Fruit fly (Drosophila melanogaster) whole organism: ENCODE measurements around the gene CG34296.

ENCODE experiments used
- CG8478 ChIP-seq: fragments of >200 bp; optimal IDR thresholded peaks from 2 replicates; lab custom pipeline; 2018; ENCODE audit warnings: inconsistent platforms
- Dll ChIP-seq: fragments of >200 bp; optimal IDR thresholded peaks from 2 replicates; lab custom pipeline; 2017
- EcR ChIP-seq, 2 experiments: fragments of >200 bp; optimal IDR thresholded peaks; 2 replicates each; lab custom pipeline; 2017; ENCODE audit warnings: missing biosample characterization in 2 of 2, missing genetic modification characterization in 2 of 2, missing genetic modification reagents in 2 of 2
- pan ChIP-seq: fragments of >200 bp; optimal IDR thresholded peaks from 2 replicates; lab custom pipeline; 2017
- psq ChIP-seq: fragments of >200 bp; optimal IDR thresholded peaks from 2 replicates; lab custom pipeline; 2017
- usp ChIP-seq: fragments of >200 bp; optimal IDR thresholded peaks from 2 replicates; lab custom pipeline; 2017; ENCODE audit warnings: missing biosample characterization, missing genetic modification characterization, mixed read lengths

CG34296 gene

dm6 chr3R:29722238-29722637, at the start of gene CG34296:
Gene CG34296 (plus strand): TSS chr3R:29722538.
- TF ChIP-seq usp (GFP tag; lab: Kevin White, UChicago), result no peak
- TF ChIP-seq Dll, result no peak
- no peak for TF ChIP-seq CG8478
- TF ChIP-seq EcR (GFP tag; optimal IDR thresholded peaks at IDR 0.05; lab: Kevin White, UChicago), result no peak
- no peak for TF ChIP-seq pan (lab: Kevin White, UChicago)
- TF ChIP-seq psq (lab: Kevin White, UChicago), result no peak

dm6 chr3R:29675333-29675732, 47.0 kb upstream of the CG34296 start, which contains the start of the genes Bub3 and Cap-D2:
Gene Bub3 (minus strand): TSS chr3R:29675421.
Gene Cap-D2 (plus strand): TSS chr3R:29675651.
- TF ChIP-seq CG8478 (no peak), EcR (GFP tag; optimal IDR thresholded peaks at IDR 0.05; lab: Kevin White, UChicago) (no peak), Dll (no peak), psq (lab: Kevin White, UChicago) (no peak), usp (GFP tag; lab: Kevin White, UChicago) (no peak), pan (lab: Kevin White, UChicago) (no peak)

dm6 chr3R:29681241-29681640, 41.1 kb upstream of the CG34296 start:
- TF ChIP-seq usp (GFP tag; lab: Kevin White, UChicago), result no peak
- TF ChIP-seq CG8478, result no peak
- TF ChIP-seq psq (lab: Kevin White, UChicago), result no peak
- TF ChIP-seq pan (lab: Kevin White, UChicago), result no peak
- no peak for TF ChIP-seq Dll
- TF ChIP-seq EcR (GFP tag; optimal IDR thresholded peaks at IDR 0.05; lab: Kevin White, UChicago), result no peak

DNA sequence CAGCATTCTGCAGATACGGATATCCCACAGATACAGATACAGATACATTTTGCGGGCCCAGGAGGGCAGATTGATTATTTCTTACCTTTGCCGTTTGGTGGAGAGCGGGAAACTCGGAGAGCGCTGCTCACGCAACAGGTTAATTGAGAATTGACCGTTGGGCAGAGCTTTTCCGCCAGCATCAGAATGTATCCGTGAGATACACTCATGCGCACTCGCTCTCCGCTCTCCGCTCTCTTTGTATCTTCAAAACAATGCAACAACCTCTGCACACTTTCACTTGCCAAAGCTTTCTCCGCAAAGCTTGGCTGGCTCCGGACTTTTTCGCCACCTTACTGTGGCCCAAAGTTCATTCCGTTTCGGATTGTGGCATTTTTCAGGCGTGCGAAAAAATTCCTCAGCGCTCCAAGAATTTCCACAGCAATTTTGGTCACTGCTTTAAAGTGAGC, 40.2 kb upstream of the CG34296 start, which contains the start of the genes CG7582 and Gycalpha99B:
Gene CG7582, minus strand, starts transcription at position 127 of the 449 bp plus-strand sequence.
Gene Gycalpha99B, plus strand, starts transcription at position 352 of the 449 bp plus-strand sequence.
- peak; percentile 86 for TF ChIP-seq Dll
- TF ChIP-seq usp (GFP tag; lab: Kevin White, UChicago), result no peak

dm6 chr3R:29686698-29687097, 35.6 kb upstream of the CG34296 start:
- TF ChIP-seq psq (lab: Kevin White, UChicago) (no peak), usp (GFP tag; lab: Kevin White, UChicago) (no peak), EcR (GFP tag; optimal IDR thresholded peaks at IDR 0.05; lab: Kevin White, UChicago) (no peak), Dll (no peak), CG8478 (no peak), pan (lab: Kevin White, UChicago) (no peak)

DNA sequence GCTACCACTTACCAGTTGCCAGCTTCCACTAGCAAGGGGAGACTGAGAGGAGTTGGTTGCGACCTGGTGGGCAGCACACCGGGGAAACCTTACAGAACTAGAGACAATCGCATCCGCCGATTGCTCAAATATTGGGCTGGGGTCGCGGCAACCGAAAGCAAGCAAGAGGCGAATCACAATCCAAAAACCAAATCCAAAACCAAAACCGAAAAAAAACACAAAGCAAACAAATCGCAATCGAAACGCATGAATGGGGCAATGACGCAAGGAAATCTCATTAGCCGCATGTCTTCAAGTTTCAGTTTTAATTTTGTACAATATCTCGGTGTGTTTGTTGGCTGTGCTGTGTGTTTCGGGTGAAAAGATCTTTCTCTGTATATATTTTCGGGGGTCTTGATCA, 33.1 kb upstream of the CG34296 start, which contains the start of gene Obp99c:
Gene Obp99c, minus strand, starts transcription at position 101 of the 400 bp plus-strand sequence.
- no peak for TF ChIP-seq usp (GFP tag; lab: Kevin White, UChicago)
- no peak for TF ChIP-seq pan (lab: Kevin White, UChicago)

DNA sequence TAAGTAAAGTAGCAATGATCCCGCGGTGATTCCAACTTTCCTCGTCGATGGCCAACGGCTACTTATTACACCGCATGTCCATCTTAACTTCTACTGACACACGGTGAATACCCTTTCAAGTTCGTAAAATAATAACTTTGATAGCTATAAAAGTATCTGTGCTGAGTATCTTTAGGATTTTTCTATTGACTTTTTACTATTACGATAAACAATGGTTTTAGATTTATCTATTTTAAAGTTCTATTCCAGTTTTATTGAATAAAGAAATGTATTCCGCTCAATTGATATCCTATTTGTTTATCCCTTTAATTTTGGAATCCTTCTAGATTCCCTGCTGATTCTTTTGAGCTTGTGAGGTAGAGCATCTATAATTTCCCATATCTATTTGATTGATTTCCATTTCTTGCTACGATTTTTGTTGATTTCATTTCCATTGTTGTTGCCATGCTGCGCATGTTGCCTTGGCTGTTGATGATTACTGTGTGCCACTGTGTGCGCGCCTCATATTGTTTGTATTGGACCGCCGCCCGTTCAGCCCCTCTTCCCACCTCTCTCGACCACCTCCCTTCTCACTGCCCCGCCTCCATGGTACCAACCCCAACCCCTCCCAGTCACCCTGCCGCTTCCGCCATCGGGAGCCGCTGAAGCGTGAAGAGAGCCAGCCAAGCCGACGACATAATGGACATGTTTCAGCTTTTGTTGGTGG, 32.4 kb upstream of the CG34296 start:
- no peak for TF ChIP-seq Dll
- TF ChIP-seq psq (lab: Kevin White, UChicago), result no peak
- no peak for TF ChIP-seq CG8478

dm6 chr3R:29690539-29690852, 31.8 kb upstream of the CG34296 start:
- TF ChIP-seq usp (GFP tag; lab: Kevin White, UChicago) (no peak), pan (lab: Kevin White, UChicago) (no peak), CG8478 (no peak), Dll (no peak), EcR (GFP tag; optimal IDR thresholded peaks at IDR 0.05; lab: Kevin White, UChicago) (no peak), psq (lab: Kevin White, UChicago) (no peak)

dm6 chr3R:29690960-29691527, 31.3 kb upstream of the CG34296 start:
- no peak for TF ChIP-seq CG8478
- no peak for TF ChIP-seq psq (lab: Kevin White, UChicago)
- TF ChIP-seq pan (lab: Kevin White, UChicago), result no peak

- TF ChIP-seq usp (GFP tag; lab: Kevin White, UChicago), result no peak
- no peak for TF ChIP-seq pan (lab: Kevin White, UChicago)
Measured at dm6 chr3R:29692009-29692641, 30.2 kb upstream of the CG34296 start, which contains the start of gene dmrt99B. Gene dmrt99B (plus strand): TSS chr3R:29692591.

DNA sequence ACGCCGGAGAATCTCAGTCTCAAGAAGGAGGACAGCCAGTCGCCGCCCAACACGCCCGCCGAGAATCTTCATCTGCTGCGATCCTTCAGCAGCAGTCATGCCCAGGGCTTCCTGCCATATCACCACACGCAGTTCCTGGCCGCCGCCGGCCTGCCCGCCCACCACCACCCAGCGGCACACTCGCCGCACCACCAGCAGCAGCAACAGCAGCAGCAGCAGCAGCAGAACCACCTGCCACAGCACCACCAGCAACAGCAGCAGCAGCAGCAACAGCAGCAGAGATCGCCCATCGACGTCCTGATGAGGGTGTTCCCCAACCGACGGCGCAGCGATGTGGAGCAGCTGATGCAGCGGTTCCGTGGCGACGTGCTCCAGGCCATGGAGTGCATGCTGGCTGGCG, 26.6 kb upstream of the CG34296 start:
- TF ChIP-seq EcR (GFP tag; optimal IDR thresholded peaks at IDR 0.05; lab: Kevin White, UChicago) (no peak), pan (lab: Kevin White, UChicago) (no peak), usp (GFP tag; lab: Kevin White, UChicago) (no peak), CG8478 (no peak), psq (lab: Kevin White, UChicago) (no peak), Dll (no peak)

DNA sequence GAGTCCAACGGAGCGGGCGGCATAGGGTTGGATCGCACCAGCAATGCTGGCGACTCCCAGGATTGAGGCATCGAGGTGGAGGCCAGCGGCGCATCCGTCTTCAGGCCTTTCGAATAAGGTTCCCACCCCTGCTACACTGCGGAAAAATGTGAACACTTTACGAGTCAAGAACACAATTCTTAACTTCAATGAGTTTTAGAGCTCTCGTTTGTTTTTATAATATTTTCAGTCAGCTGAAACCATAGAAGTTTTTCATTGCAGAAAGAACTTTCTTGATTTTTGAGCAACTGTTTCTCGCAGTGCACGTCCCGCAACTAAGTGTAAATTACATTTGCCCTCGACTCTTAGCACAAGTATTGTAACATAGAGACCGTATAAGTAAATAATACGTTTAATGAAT, 26.0 kb upstream of the CG34296 start:
- TF ChIP-seq Dll, result no peak
- TF ChIP-seq usp (GFP tag; lab: Kevin White, UChicago), result no peak
- TF ChIP-seq CG8478, result no peak
- TF ChIP-seq EcR (GFP tag; optimal IDR thresholded peaks at IDR 0.05; lab: Kevin White, UChicago), result no peak
- no peak for TF ChIP-seq psq (lab: Kevin White, UChicago)
- no peak for TF ChIP-seq pan (lab: Kevin White, UChicago)
